Worm (Caenorhabditis elegans): ENCODE data around the gene srr-4.

- no peak for TF ChIP-seq snpc-4 (tag; optimal IDR thresholded peaks at IDR 0.05)
- no peak for TF ChIP-seq lsy-2 (tag; optimal IDR thresholded peaks at IDR 0.05)
- no peak for TF ChIP-seq elt-1 (tag; optimal IDR thresholded peaks at IDR 0.05; ENCODE audit: borderline replicate concordance, insufficient read depth)
- TF ChIP-seq nhr-28 (tag; optimal IDR thresholded peaks at IDR 0.05): no peak
- no peak for TF ChIP-seq ztf-11 (tag; optimal IDR thresholded peaks at IDR 0.05)
- no peak for TF ChIP-seq nhr-237 (tag; optimal IDR thresholded peaks at IDR 0.05)
- no peak for TF ChIP-seq hlh-1 (tag; optimal IDR thresholded peaks at IDR 0.05)
- TF ChIP-seq lin-13 (tag; optimal IDR thresholded peaks at IDR 0.05): no peak
- no peak for TF ChIP-seq nhr-12 (tag; optimal IDR thresholded peaks at IDR 0.05)
- TF ChIP-seq mab-5 (tag; optimal IDR thresholded peaks at IDR 0.05): no peak
- no peak for TF ChIP-seq blmp-1 (tag; optimal IDR thresholded peaks at IDR 0.05)
- no peak for TF ChIP-seq unc-39 (tag; optimal IDR thresholded peaks at IDR 0.05)
- TF ChIP-seq elt-3 (tag; optimal IDR thresholded peaks at IDR 0.05): no peak
- TF ChIP-seq ceh-43 (GFP tag; optimal IDR thresholded peaks at IDR 0.05): no peak
These were observed 7.4 kb downstream of the srr-4 start for ce11 chrV:5026438-5026837.
